Worm (Caenorhabditis elegans): ENCODE results near the gene bath-5.

DNA sequence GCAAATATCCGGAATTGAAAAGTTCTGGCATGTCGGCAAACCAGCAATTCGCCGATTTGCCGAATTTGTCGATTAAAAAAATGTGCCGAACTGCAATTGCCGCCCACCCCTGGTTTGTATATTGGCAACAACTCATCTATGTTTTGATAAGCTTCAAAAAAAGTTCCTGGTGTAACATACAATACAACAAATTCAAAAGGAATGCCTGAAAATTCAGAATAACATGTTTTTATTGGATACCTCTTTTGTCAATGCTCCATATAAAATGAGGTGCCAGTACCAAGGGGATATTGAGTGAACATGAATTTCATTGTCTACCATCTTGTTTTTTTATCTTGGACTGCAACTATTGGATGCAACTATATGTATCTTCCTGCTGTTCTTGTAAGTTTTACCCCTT is 49.5 kb upstream of the bath-5 start, which contains the start of gene T16A1.4:
- TF ChIP-seq ceh-82 (tag; optimal IDR thresholded peaks at IDR 0.05) (no peak), ztf-11 (tag; optimal IDR thresholded peaks at IDR 0.05) (no peak), unc-62 (GFP tag; optimal IDR thresholded peaks at IDR 0.05) (no peak), elt-2 (tag; optimal IDR thresholded peaks at IDR 0.05) (no peak), R02D3.7 (tag; optimal IDR thresholded peaks at IDR 0.05) (no peak)
